Worm (Caenorhabditis elegans) whole organism, late embryonic: ENCODE measurements around the gene ctr-9.
A peak's percentile ranks its signal among the peaks of the same experiment; 100 is the strongest.

Experiments used
- C08G9.2 ChIP-seq: sonication (generic microtip); optimal IDR thresholded peaks from 2 replicates; lab custom pipeline; 2016; ENCODE audit warnings: mild to moderate bottlenecking, missing genetic modification characterization, moderate library complexity, missing compliant biosample characterization
- C38D4.7 ChIP-seq: fragments of 200-800 bp; sonication (Bioruptor generic); optimal IDR thresholded peaks from 2 replicates; lab custom pipeline; 2018; ENCODE audit warnings: mild to moderate bottlenecking, missing genetic modification characterization, moderate library complexity, missing compliant biosample characterization
- F13H6.1 ChIP-seq: sonication (generic microtip); optimal IDR thresholded peaks from 2 replicates; lab custom pipeline; 2016; ENCODE audit warnings: missing genetic modification characterization, missing compliant biosample characterization
- K02D7.2 ChIP-seq: sonication (generic microtip); optimal IDR thresholded peaks from 2 replicates; lab custom pipeline; 2017; ENCODE audit warnings: mild to moderate bottlenecking, missing genetic modification characterization, missing compliant biosample characterization
- K09A11.1 ChIP-seq: sonication (generic microtip); optimal IDR thresholded peaks from 2 replicates; lab custom pipeline; 2017; ENCODE audit warnings: antibody characterized with exemption, mild to moderate bottlenecking, missing genetic modification characterization, missing compliant biosample characterization; ENCODE audit not compliant: insufficient read depth
- ahr-1 ChIP-seq: sonication (generic microtip); optimal IDR thresholded peaks from 2 replicates; lab custom pipeline; 2016; ENCODE audit warnings: missing genetic modification characterization, missing compliant biosample characterization
- ama-1 ChIP-seq: fragments of 150-350 bp; optimal IDR thresholded peaks from 2 replicates; lab custom pipeline; 2014
- ceh-14 ChIP-seq: sonication (generic microtip); optimal IDR thresholded peaks from 2 replicates; lab custom pipeline; 2016; ENCODE audit warnings: missing genotype, missing genetic modification characterization, missing compliant biosample characterization
- ceh-18 ChIP-seq: sonication (generic microtip); optimal IDR thresholded peaks from 2 replicates; lab custom pipeline; 2016; ENCODE audit warnings: missing genetic modification characterization, missing compliant biosample characterization
- ceh-19 ChIP-seq: fragments of 200-800 bp; sonication (Bioruptor generic); optimal IDR thresholded peaks from 2 replicates; lab custom pipeline; 2018; ENCODE audit warnings: mild to moderate bottlenecking, missing genetic modification characterization, missing compliant biosample characterization
- ceh-22 ChIP-seq: sonication (generic microtip); optimal IDR thresholded peaks from 2 replicates; lab custom pipeline; 2017; ENCODE audit warnings: missing biosample characterization, missing genetic modification characterization
- ceh-24 ChIP-seq: sonication (generic microtip); optimal IDR thresholded peaks from 2 replicates; lab custom pipeline; 2016; ENCODE audit warnings: mild to moderate bottlenecking, missing genetic modification characterization, missing compliant biosample characterization
- ceh-30 ChIP-seq: fragments of 150-350 bp; optimal IDR thresholded peaks from 2 replicates; lab custom pipeline; 2014; ENCODE audit warnings: missing biosample characterization, missing genetic modification characterization
- ceh-31 ChIP-seq: sonication (generic microtip); optimal IDR thresholded peaks from 2 replicates; lab custom pipeline; 2016; ENCODE audit warnings: missing genetic modification characterization, missing compliant biosample characterization
- ceh-45 ChIP-seq: fragments of 200-800 bp; sonication (Bioruptor generic); IDR thresholded peaks from 2 replicates; pipeline ENCODE4 v1.3.6; 2022; ENCODE audit warnings: missing genetic modification reagents, missing genetic modification characterization, missing compliant biosample characterization
- ceh-48 ChIP-seq: sonication (generic microtip); optimal IDR thresholded peaks from 2 replicates; lab custom pipeline; 2016; ENCODE audit warnings: missing genetic modification characterization, inconsistent platforms, missing compliant biosample characterization
- ceh-6 ChIP-seq: fragments of 200-800 bp; sonication (Bioruptor generic); optimal IDR thresholded peaks from 2 replicates; lab custom pipeline; 2018; ENCODE audit warnings: mild to moderate bottlenecking, missing genetic modification characterization, missing compliant biosample characterization
- che-1 ChIP-seq: sonication (generic microtip); optimal IDR thresholded peaks from 2 replicates; lab custom pipeline; 2016; ENCODE audit warnings: mild to moderate bottlenecking, missing genetic modification characterization, missing compliant biosample characterization
- dve-1 ChIP-seq: sonication (generic microtip); optimal IDR thresholded peaks from 2 replicates; lab custom pipeline; 2017; ENCODE audit warnings: antibody characterized with exemption, mild to moderate bottlenecking, missing genetic modification characterization, missing compliant biosample characterization
- elt-2 ChIP-seq: sonication (generic microtip); optimal IDR thresholded peaks from 2 replicates; lab custom pipeline; 2016; ENCODE audit warnings: missing genetic modification reagents, missing genetic modification characterization, missing compliant biosample characterization
- fax-1 ChIP-seq: sonication (generic microtip); optimal IDR thresholded peaks from 2 replicates; lab custom pipeline; 2016; ENCODE audit warnings: missing genotype, missing genetic modification characterization, missing compliant biosample characterization
- fkh-10 ChIP-seq: fragments of 150-350 bp; optimal IDR thresholded peaks from 2 replicates; lab custom pipeline; 2014; ENCODE audit warnings: missing biosample characterization, missing genetic modification reagents, missing genetic modification characterization
- fkh-6 ChIP-seq: sonication (generic microtip); optimal IDR thresholded peaks from 2 replicates; lab custom pipeline; 2016; ENCODE audit warnings: missing genetic modification characterization, missing compliant biosample characterization
- hlh-13 ChIP-seq: fragments of 200-800 bp; sonication (Bioruptor generic); optimal IDR thresholded peaks from 2 replicates; lab custom pipeline; 2018; ENCODE audit warnings: mild to moderate bottlenecking, missing genetic modification characterization, missing compliant biosample characterization
- hlh-15 ChIP-seq: sonication (generic microtip); optimal IDR thresholded peaks from 2 replicates; lab custom pipeline; 2016; ENCODE audit warnings: missing genetic modification characterization, missing compliant biosample characterization
- hlh-30 ChIP-seq: sonication (generic microtip); optimal IDR thresholded peaks from 2 replicates; lab custom pipeline; 2017; ENCODE audit warnings: antibody characterized with exemption, missing genetic modification characterization, missing compliant biosample characterization; ENCODE audit not compliant: insufficient read depth
- hlh-6 ChIP-seq: sonication (generic microtip); optimal IDR thresholded peaks from 2 replicates; lab custom pipeline; 2016; ENCODE audit warnings: missing genotype, missing genetic modification characterization, missing compliant biosample characterization
- hlh-8 ChIP-seq: sonication (generic microtip); optimal IDR thresholded peaks from 2 replicates; lab custom pipeline; 2016; ENCODE audit warnings: missing genotype, missing genetic modification characterization, missing compliant biosample characterization
- lim-6 ChIP-seq: sonication (generic microtip); optimal IDR thresholded peaks from 2 replicates; lab custom pipeline; 2016; ENCODE audit warnings: missing genetic modification characterization, missing compliant biosample characterization
- mec-3 ChIP-seq: sonication (generic microtip); optimal IDR thresholded peaks from 2 replicates; lab custom pipeline; 2016; ENCODE audit warnings: borderline replicate concordance, missing genetic modification characterization, missing compliant biosample characterization
- nhr-11 ChIP-seq: fragments of 150-350 bp; optimal IDR thresholded peaks from 2 replicates; lab custom pipeline; 2014; ENCODE audit warnings: missing biosample characterization, missing genetic modification characterization
- nhr-232 ChIP-seq: sonication (generic microtip); optimal IDR thresholded peaks from 2 replicates; lab custom pipeline; 2016; ENCODE audit warnings: missing genetic modification characterization, missing compliant biosample characterization
- odd-2 ChIP-seq: sonication (generic microtip); optimal IDR thresholded peaks from 2 replicates; lab custom pipeline; 2017; ENCODE audit warnings: antibody characterized with exemption, mild to moderate bottlenecking, missing genetic modification characterization, missing compliant biosample characterization
- pag-3 ChIP-seq: sonication (generic microtip); optimal IDR thresholded peaks from 2 replicates; lab custom pipeline; 2016; ENCODE audit warnings: missing compliant biosample characterization, missing genetic modification characterization, borderline replicate concordance
- pat-9 ChIP-seq: fragments of 200-800 bp; sonication (Bioruptor generic); optimal IDR thresholded peaks from 2 replicates; lab custom pipeline; 2018; ENCODE audit warnings: mild to moderate bottlenecking, missing genetic modification characterization, moderate library complexity, missing compliant biosample characterization
- pha-2 ChIP-seq: sonication (generic microtip); optimal IDR thresholded peaks from 2 replicates; lab custom pipeline; 2017; ENCODE audit warnings: mild to moderate bottlenecking, missing genetic modification characterization, missing compliant biosample characterization
- pha-4 ChIP-seq: fragments of 150-350 bp; optimal IDR thresholded peaks from 2 replicates; lab custom pipeline; 2018; ENCODE audit warnings: missing biosample characterization, missing genetic modification reagents, missing genetic modification characterization
- pqm-1 ChIP-seq: sonication (generic microtip); optimal IDR thresholded peaks from 2 replicates; lab custom pipeline; 2016; ENCODE audit warnings: missing genetic modification characterization, missing compliant biosample characterization
- rnt-1 ChIP-seq: sonication (generic microtip); optimal IDR thresholded peaks from 2 replicates; lab custom pipeline; 2016; ENCODE audit warnings: missing genetic modification characterization, missing compliant biosample characterization
- sdc-2 ChIP-seq: sonication (generic microtip); optimal IDR thresholded peaks from 2 replicates; lab custom pipeline; 2016; ENCODE audit warnings: missing genotype, missing genetic modification characterization, missing compliant biosample characterization
- sox-2 ChIP-seq: fragments of 200-800 bp; sonication (Bioruptor generic); IDR thresholded peaks from 2 replicates; pipeline ENCODE4 v1.3.6; 2022; ENCODE audit warnings: missing genetic modification reagents, missing genetic modification characterization, missing compliant biosample characterization
- sox-4 ChIP-seq: sonication (generic microtip); optimal IDR thresholded peaks from 2 replicates; lab custom pipeline; 2017; ENCODE audit warnings: mild to moderate bottlenecking, missing genetic modification characterization, inconsistent platforms, missing compliant biosample characterization
- syd-9 ChIP-seq: sonication (generic microtip); optimal IDR thresholded peaks from 2 replicates; lab custom pipeline; 2016; ENCODE audit warnings: mild to moderate bottlenecking, missing genetic modification characterization, moderate library complexity, missing compliant biosample characterization
- tbx-2 ChIP-seq: sonication (generic microtip); optimal IDR thresholded peaks from 2 replicates; lab custom pipeline; 2016; ENCODE audit warnings: missing genetic modification characterization, missing compliant biosample characterization
- tbx-7 ChIP-seq: sonication (generic microtip); optimal IDR thresholded peaks from 2 replicates; lab custom pipeline; 2016; ENCODE audit warnings: missing genotype, missing genetic modification characterization, missing compliant biosample characterization
- ttx-3 ChIP-seq: sonication (generic microtip); optimal IDR thresholded peaks from 2 replicates; lab custom pipeline; 2016; ENCODE audit warnings: missing genetic modification reagents, missing genetic modification characterization, missing compliant biosample characterization
- unc-3 ChIP-seq, 2 experiments: fragments of 200-800 bp in 1 of 2; sonication (Bioruptor generic) in 1 of 2; sonication (generic microtip) in 1 of 2; conservative IDR thresholded peaks in 1 of 2; optimal IDR thresholded peaks in 1 of 2; 2 replicates each; pipeline versions ENCODE4 v1.3.6 to Lab custom; 2016 to 2022; ENCODE audit warnings: missing compliant biosample characterization in 2 of 2, missing genetic modification characterization in 2 of 2, missing genetic modification reagents in 1 of 2
- unc-42 ChIP-seq: sonication (generic microtip); optimal IDR thresholded peaks from 2 replicates; lab custom pipeline; 2016; ENCODE audit warnings: missing genotype, missing genetic modification characterization, missing compliant biosample characterization
- unc-55 ChIP-seq: sonication (generic microtip); optimal IDR thresholded peaks from 2 replicates; lab custom pipeline; 2017; ENCODE audit warnings: missing biosample characterization, missing genetic modification reagents, missing genetic modification characterization
- unc-86 ChIP-seq: sonication (generic microtip); optimal IDR thresholded peaks from 2 replicates; lab custom pipeline; 2016; ENCODE audit warnings: missing genetic modification characterization, missing compliant biosample characterization
- zip-5 ChIP-seq: sonication (generic microtip); optimal IDR thresholded peaks from 2 replicates; lab custom pipeline; 2016; ENCODE audit warnings: missing genetic modification characterization, missing compliant biosample characterization
- ztf-16 ChIP-seq: sonication (generic microtip); optimal IDR thresholded peaks from 2 replicates; lab custom pipeline; 2017; ENCODE audit warnings: missing genetic modification characterization, missing compliant biosample characterization

Gene ctr-9

ce11 chrIII:9521410-9522090 lies 30.4 kb downstream of the ctr-9 start, which contains the start of the genes clu-1 and prp-40:
TSS of gene clu-1 (minus strand) at chrIII:9521460.
TSS of gene prp-40 (plus strand) at chrIII:9522075.
- no peak for TF ChIP-seq sdc-2 (tag; lab: Kevin White, UChicago)
- TF ChIP-seq elt-2 (tag; lab: Kevin White, UChicago) = peak; percentile 34
- TF ChIP-seq pha-2 (tag; lab: Kevin White, UChicago) = no peak
- TF ChIP-seq ztf-16 (tag; lab: Kevin White, UChicago) = no peak
- TF ChIP-seq ceh-45 (GFP tag; lab: Robert Waterston, UW) = no peak
- no peak for TF ChIP-seq hlh-8 (tag; lab: Kevin White, UChicago)
- no peak for TF ChIP-seq sox-2 (GFP tag; lab: Robert Waterston, UW)
- no peak for TF ChIP-seq nhr-11 (tag; lab: Kevin White, UChicago)
- TF ChIP-seq odd-2 (tag; lab: Kevin White, UChicago) = no peak
- TF ChIP-seq unc-86 = no peak
- no peak for TF ChIP-seq lim-6 (tag; lab: Kevin White, UChicago)
- TF ChIP-seq ttx-3 = no peak
- no peak for TF ChIP-seq ceh-22 (tag; lab: Kevin White, UChicago)
- TF ChIP-seq fkh-10 (GFP tag; lab: Kevin White, UChicago) = no peak
- no peak for TF ChIP-seq sox-4 (tag; lab: Kevin White, UChicago)
- TF ChIP-seq ceh-48 (tag; lab: Kevin White, UChicago) = peak; percentile 35
- TF ChIP-seq pag-3 = no peak
- TF ChIP-seq hlh-30 (tag; lab: Kevin White, UChicago) = peak; percentile 17
- no peak for TF ChIP-seq pqm-1 (tag; lab: Kevin White, UChicago)
- TF ChIP-seq unc-55 (GFP tag; lab: Kevin White, UChicago) = peak; percentile 56
- TF ChIP-seq fax-1 (tag; lab: Kevin White, UChicago) = no peak
- TF ChIP-seq ceh-6 (GFP tag; lab: Kevin White, UChicago) = no peak
- TF ChIP-seq tbx-2 (tag; lab: Kevin White, UChicago) = peak; percentile 61
- no peak for TF ChIP-seq hlh-13 (GFP tag; lab: Kevin White, UChicago)
- TF ChIP-seq ceh-19 (GFP tag; lab: Kevin White, UChicago) = no peak
- no peak for TF ChIP-seq F13H6.1
- peak; percentile 50 for TF ChIP-seq ceh-31 (tag; lab: Kevin White, UChicago)
- no peak for TF ChIP-seq ceh-30 (tag; lab: Kevin White, UChicago)
- TF ChIP-seq ahr-1 (tag; lab: Kevin White, UChicago) = no peak
- no peak for TF ChIP-seq che-1 (tag; lab: Kevin White, UChicago)
- TF ChIP-seq unc-3 (GFP tag; conservative IDR thresholded peaks at IDR 0.05; lab: Robert Waterston, UW) = no peak
- no peak for TF ChIP-seq unc-3 (tag; optimal IDR thresholded peaks at IDR 0.05; lab: Kevin White, UChicago)
- no peak for TF ChIP-seq tbx-7 (tag; lab: Kevin White, UChicago)
- TF ChIP-seq pat-9 = no peak
- no peak for TF ChIP-seq K02D7.2 (tag; lab: Kevin White, UChicago)
- no peak for TF ChIP-seq hlh-6 (tag; lab: Kevin White, UChicago)
- TF ChIP-seq ama-1 (lab: Kevin White, UChicago) = no peak
- TF ChIP-seq pha-4 = no peak
- no peak for TF ChIP-seq C08G9.2 (tag; lab: Kevin White, UChicago)
- TF ChIP-seq mec-3 (tag; lab: Kevin White, UChicago) = no peak
- TF ChIP-seq ceh-14 = no peak
- TF ChIP-seq ceh-18 (tag; lab: Kevin White, UChicago) = peak; percentile 67
- TF ChIP-seq unc-42 = peak; percentile 75
- no peak for TF ChIP-seq ceh-24
- no peak for TF ChIP-seq nhr-232
- no peak for TF ChIP-seq syd-9 (tag; lab: Kevin White, UChicago)
- TF ChIP-seq K09A11.1 (tag; lab: Kevin White, UChicago) = no peak
- TF ChIP-seq fkh-6 (tag; lab: Kevin White, UChicago) = no peak
- TF ChIP-seq zip-5 = no peak
- no peak for TF ChIP-seq hlh-15 (tag; lab: Kevin White, UChicago)
- TF ChIP-seq rnt-1 (tag; lab: Kevin White, UChicago) = no peak
- no peak for TF ChIP-seq C38D4.7 (GFP tag; lab: Kevin White, UChicago)
- no peak for TF ChIP-seq dve-1 (tag; lab: Kevin White, UChicago)
